Fruit fly (Drosophila melanogaster) whole organism, prepupa: ENCODE measurements around the gene CG12010.
A peak's percentile ranks its signal among the peaks of the same experiment; 100 is the strongest.

Experiments
- CG10631 ChIP-seq: fragments of 200-800 bp; sonication (Bioruptor generic); optimal IDR thresholded peaks from 2 replicates; lab custom pipeline; 2016; ENCODE audit warnings: missing biosample characterization, missing genetic modification characterization
- CG11294 ChIP-seq: fragments of 200-800 bp; sonication (Bioruptor generic); IDR thresholded peaks from 2 replicates; pipeline ENCODE4 v1.3.6; 2022; ENCODE audit warnings: missing biosample characterization, missing genetic modification characterization
- CG11762 ChIP-seq: fragments of 200-800 bp; sonication (Bioruptor generic); optimal IDR thresholded peaks from 3 replicates; lab custom pipeline; 2016; ENCODE audit warnings: missing biosample characterization, missing genetic modification characterization; ENCODE audit not compliant: insufficient read depth
- CG11902 ChIP-seq: fragments of 200-800 bp; sonication (Bioruptor generic); optimal IDR thresholded peaks from 3 replicates; lab custom pipeline; 2016; ENCODE audit warnings: missing biosample characterization, missing genetic modification characterization
- CG15336 ChIP-seq: fragments of 200-800 bp; sonication (Bioruptor generic); IDR thresholded peaks from 2 replicates; pipeline ENCODE4 v1.3.6; 2022; ENCODE audit warnings: missing biosample characterization, missing genetic modification characterization
- CG1621 ChIP-seq: fragments of 200-800 bp; sonication (Bioruptor generic); optimal IDR thresholded peaks from 3 replicates; lab custom pipeline; 2018; ENCODE audit warnings: missing biosample characterization, mild to moderate bottlenecking, missing genetic modification characterization
- CG16779 ChIP-seq: fragments of 200-800 bp; sonication (Bioruptor generic); optimal IDR thresholded peaks from 3 replicates; lab custom pipeline; 2017; ENCODE audit warnings: missing biosample characterization, mild to moderate bottlenecking, missing genetic modification characterization
- CG34406 ChIP-seq: fragments of 200-800 bp; sonication (Bioruptor generic); optimal IDR thresholded peaks from 3 replicates; lab custom pipeline; 2016; ENCODE audit warnings: missing biosample characterization, missing genetic modification characterization
- CG3919 ChIP-seq: fragments of 200-800 bp; sonication (Bioruptor generic); optimal IDR thresholded peaks from 3 replicates; lab custom pipeline; 2016; ENCODE audit warnings: missing biosample characterization, missing genetic modification characterization
- CG4318 ChIP-seq: fragments of 200-800 bp; sonication (Bioruptor generic); optimal IDR thresholded peaks from 3 replicates; lab custom pipeline; 2017; ENCODE audit warnings: missing biosample characterization, mild to moderate bottlenecking, missing genetic modification characterization
- CG6163 ChIP-seq: fragments of 200-800 bp; sonication (Bioruptor generic); IDR thresholded peaks from 3 replicates; pipeline ENCODE4 v1.3.6; 2022; ENCODE audit warnings: missing biosample characterization, missing genetic modification characterization
- CG6276 ChIP-seq: fragments of 200-800 bp; sonication (Bioruptor generic); optimal IDR thresholded peaks from 2 replicates; lab custom pipeline; 2017; ENCODE audit warnings: missing biosample characterization, mild to moderate bottlenecking, missing genetic modification characterization
- CG6792 ChIP-seq: fragments of 200-800 bp; sonication (Bioruptor generic); optimal IDR thresholded peaks from 3 replicates; lab custom pipeline; 2016; ENCODE audit warnings: missing biosample characterization, missing genetic modification characterization
- CG6854 ChIP-seq: fragments of 200-800 bp; sonication (Bioruptor generic); optimal IDR thresholded peaks from 2 replicates; lab custom pipeline; 2017; ENCODE audit warnings: missing biosample characterization, mild to moderate bottlenecking, missing genetic modification characterization
- CG7368 ChIP-seq: fragments of 200-800 bp; sonication (Bioruptor generic); optimal IDR thresholded peaks from 3 replicates; lab custom pipeline; 2016; ENCODE audit warnings: missing biosample characterization, missing genetic modification characterization
- CG8119 ChIP-seq: fragments of 200-800 bp; sonication (Bioruptor generic); IDR thresholded peaks from 3 replicates; pipeline ENCODE4 v1.3.6; 2022; ENCODE audit warnings: missing biosample characterization, missing genetic modification characterization
- CG8319 ChIP-seq: fragments of 200-800 bp; sonication (Bioruptor generic); optimal IDR thresholded peaks from 3 replicates; lab custom pipeline; 2016; ENCODE audit warnings: missing biosample characterization, missing genetic modification characterization
- CG8632 ChIP-seq: fragments of 200-800 bp; sonication (Bioruptor generic); optimal IDR thresholded peaks from 3 replicates; lab custom pipeline; 2016; ENCODE audit warnings: missing biosample characterization, missing genetic modification characterization
- Eip78C ChIP-seq: fragments of 200-800 bp; sonication (Bioruptor generic); peaks from one replicate; lab custom pipeline; 2016; ENCODE audit warnings: missing biosample characterization, missing genetic modification characterization
- Eip93F ChIP-seq: fragments of 200-800 bp; sonication (Bioruptor generic); optimal IDR thresholded peaks from 2 replicates; lab custom pipeline; 2016; ENCODE audit warnings: missing biosample characterization, mild to moderate bottlenecking, missing genetic modification characterization
- Ets21C ChIP-seq: fragments of 200-800 bp; sonication (Bioruptor generic); optimal IDR thresholded peaks from 3 replicates; lab custom pipeline; 2016; ENCODE audit warnings: missing biosample characterization, missing genetic modification characterization
- Ets96B ChIP-seq: fragments of 200-800 bp; optimal IDR thresholded peaks from 2 replicates; lab custom pipeline; 2019; ENCODE audit warnings: missing biosample characterization, mild to moderate bottlenecking, missing genetic modification characterization, moderate library complexity
- Gug ChIP-seq: fragments of 200-800 bp; sonication (Bioruptor generic); IDR thresholded peaks from 2 replicates; pipeline ENCODE4 v1.3.6; 2022; ENCODE audit warnings: missing biosample characterization, missing genetic modification characterization
- Hr38 ChIP-seq: sonication (Bioruptor generic); optimal IDR thresholded peaks from 2 replicates; lab custom pipeline; 2016; ENCODE audit warnings: missing biosample characterization, missing genetic modification characterization
- Hr39 ChIP-seq: fragments of 200-800 bp; sonication (Bioruptor generic); optimal IDR thresholded peaks from 2 replicates; lab custom pipeline; 2016; ENCODE audit warnings: missing biosample characterization, missing genetic modification characterization
- Lpt ChIP-seq: fragments of 200-800 bp; sonication (Bioruptor generic); optimal IDR thresholded peaks from 3 replicates; lab custom pipeline; 2016; ENCODE audit warnings: missing biosample characterization, missing genetic modification characterization
- Met ChIP-seq: fragments of 200-800 bp; sonication (Bioruptor generic); optimal IDR thresholded peaks from 3 replicates; lab custom pipeline; 2016; ENCODE audit warnings: missing biosample characterization, missing genetic modification characterization
- OdsH ChIP-seq: fragments of 200-800 bp; sonication (Bioruptor generic); optimal IDR thresholded peaks from 3 replicates; lab custom pipeline; 2016; ENCODE audit warnings: missing biosample characterization, missing genetic modification characterization
- Sox102F ChIP-seq: fragments of 200-800 bp; sonication (Bioruptor generic); optimal IDR thresholded peaks from 2 replicates; lab custom pipeline; 2016; ENCODE audit warnings: missing biosample characterization, mild to moderate bottlenecking, missing genetic modification characterization
- Sox14 ChIP-seq: fragments of 200-800 bp; sonication (Bioruptor generic); optimal IDR thresholded peaks from 3 replicates; lab custom pipeline; 2016; ENCODE audit warnings: missing biosample characterization, missing genetic modification characterization
- achi ChIP-seq: fragments of 200-800 bp; sonication (Bioruptor generic); optimal IDR thresholded peaks from 3 replicates; lab custom pipeline; 2016; ENCODE audit warnings: missing biosample characterization, missing genetic modification characterization
- acj6 ChIP-seq: fragments of 200-800 bp; sonication (Bioruptor generic); optimal IDR thresholded peaks from 3 replicates; lab custom pipeline; 2016; ENCODE audit warnings: missing biosample characterization, missing genetic modification characterization
- cyc ChIP-seq: fragments of 200-800 bp; sonication (Bioruptor generic); optimal IDR thresholded peaks from 3 replicates; lab custom pipeline; 2016; ENCODE audit warnings: missing biosample characterization, missing genetic modification characterization
- dsx ChIP-seq: fragments of 200-800 bp; optimal IDR thresholded peaks from 3 replicates; lab custom pipeline; 2019; ENCODE audit warnings: missing biosample characterization, mild to moderate bottlenecking, missing genetic modification characterization, moderate library complexity; ENCODE audit not compliant: poor library complexity, severe bottlenecking
- eg ChIP-seq: fragments of 200-800 bp; sonication (Bioruptor generic); IDR thresholded peaks from 3 replicates; pipeline ENCODE4 v1.3.6; 2022; ENCODE audit warnings: missing biosample characterization, missing genetic modification characterization
- esn ChIP-seq: fragments of 200-800 bp; sonication (Bioruptor generic); optimal IDR thresholded peaks from 2 replicates; lab custom pipeline; 2016; ENCODE audit warnings: missing biosample characterization, mild to moderate bottlenecking, missing genetic modification characterization, moderate library complexity
- fd59A ChIP-seq: fragments of 200-800 bp; sonication (Bioruptor generic); optimal IDR thresholded peaks from 2 replicates; lab custom pipeline; 2017; ENCODE audit warnings: missing biosample characterization, mild to moderate bottlenecking, missing genetic modification characterization, missing genetic modification reagents
- fd85E ChIP-seq: fragments of 200-800 bp; sonication (Bioruptor generic); optimal IDR thresholded peaks from 3 replicates; lab custom pipeline; 2016; ENCODE audit warnings: missing biosample characterization, missing genetic modification characterization
- fkh ChIP-seq: fragments of 200-800 bp; sonication (Bioruptor generic); optimal IDR thresholded peaks from 3 replicates; lab custom pipeline; 2017; ENCODE audit warnings: missing biosample characterization, mild to moderate bottlenecking, missing genetic modification characterization, moderate library complexity
- lz ChIP-seq: fragments of 200-800 bp; sonication (Bioruptor generic); optimal IDR thresholded peaks from 3 replicates; lab custom pipeline; 2016; ENCODE audit warnings: missing biosample characterization, missing genetic modification characterization
- net ChIP-seq: fragments of 200-800 bp; sonication (Bioruptor generic); optimal IDR thresholded peaks from 3 replicates; lab custom pipeline; 2016; ENCODE audit warnings: missing biosample characterization, missing genetic modification characterization
- salr ChIP-seq, 2 experiments: fragments of 200-800 bp; sonication (Bioruptor generic); optimal IDR thresholded peaks; 3 replicates each; lab custom pipeline; 2016 to 2018; ENCODE audit warnings: missing biosample characterization in 2 of 2, missing genetic modification characterization in 2 of 2, mild to moderate bottlenecking in 1 of 2
- spab ChIP-seq: fragments of 200-800 bp; sonication (Bioruptor generic); optimal IDR thresholded peaks from 2 replicates; lab custom pipeline; 2017; ENCODE audit warnings: missing biosample characterization, mild to moderate bottlenecking, missing genetic modification characterization, missing genetic modification reagents
- ss ChIP-seq, 2 experiments: fragments of 200-800 bp; sonication (Bioruptor generic); optimal IDR thresholded peaks; 2 replicates in 1 of 2; 3 replicates in 1 of 2; lab custom pipeline; 2017 to 2018; ENCODE audit warnings: mild to moderate bottlenecking in 2 of 2, missing biosample characterization in 2 of 2, missing genetic modification characterization in 2 of 2, moderate library complexity in 1 of 2
- topi ChIP-seq: fragments of 200-800 bp; sonication (Bioruptor generic); optimal IDR thresholded peaks from 3 replicates; lab custom pipeline; 2016; ENCODE audit warnings: missing biosample characterization, missing genetic modification characterization
- vri ChIP-seq: fragments of 200-800 bp; sonication (Bioruptor generic); optimal IDR thresholded peaks from 3 replicates; lab custom pipeline; 2016; ENCODE audit warnings: missing biosample characterization, mild to moderate bottlenecking, missing genetic modification characterization

CG12010 gene

dm6 chr3L:3342307-3342940 lies 31.7 kb upstream of the CG12010 start (continued):
- TF ChIP-seq CG11762 (GFP tag; lab: Kevin White, UChicago) = peak; percentile 53
- peak; percentile 77 for TF ChIP-seq CG6792 (GFP tag; lab: Kevin White, UChicago)
- peak; percentile 67 for TF ChIP-seq cyc
- TF ChIP-seq CG6163 = peak; percentile 60; the same call in 2 of the 3 replicates
- peak; percentile 44; the same call in 2 of the 3 replicates for TF ChIP-seq CG8119 (GFP tag; lab: Robert Waterston, UW)
- peak; percentile 82 for TF ChIP-seq esn
- peak; percentile 15 for TF ChIP-seq CG16779
- peak; percentile 50 for TF ChIP-seq achi
- TF ChIP-seq CG3919 (GFP tag; lab: Kevin White, UChicago) = peak; percentile 52
- TF ChIP-seq net (GFP tag; lab: Kevin White, UChicago) = peak; percentile 69
- TF ChIP-seq Eip78C (GFP tag; lab: Kevin White, UChicago) = peak; percentile 91
- TF ChIP-seq Gug (GFP tag; lab: Robert Waterston, UW) = peak; percentile 28; the same call in 1 of the 2 replicates
- TF ChIP-seq Hr38 (GFP tag; lab: Kevin White, UChicago) = no peak
- no peak for TF ChIP-seq eg (GFP tag; lab: Robert Waterston, UW)
- TF ChIP-seq Met (GFP tag; lab: Kevin White, UChicago) = peak; percentile 86
- TF ChIP-seq fd85E (GFP tag; lab: Kevin White, UChicago) = peak; percentile 24
- TF ChIP-seq Sox102F (GFP tag; lab: Kevin White, UChicago) = peak; percentile 86
- TF ChIP-seq CG8632 (GFP tag; lab: Kevin White, UChicago) = peak; percentile 71
- TF ChIP-seq fd59A = peak; percentile 46
- peak; percentile 36 for TF ChIP-seq CG7368 (GFP tag; lab: Kevin White, UChicago)
- TF ChIP-seq Hr39 (GFP tag; lab: Kevin White, UChicago) = peak; percentile 82
- TF ChIP-seq lz = peak; percentile 78

dm6 chr3L:3343260-3343659 lies 30.8 kb upstream of the CG12010 start:
- TF ChIP-seq CG11762 (GFP tag; lab: Kevin White, UChicago) = peak; percentile 54
- no peak for TF ChIP-seq Gug (GFP tag; lab: Robert Waterston, UW)
- peak; percentile 42 for TF ChIP-seq CG15336 (GFP tag; lab: Robert Waterston, UW)
- TF ChIP-seq fd85E (GFP tag; lab: Kevin White, UChicago) = no peak
- peak; percentile 81 for TF ChIP-seq CG8632 (GFP tag; lab: Kevin White, UChicago)
- peak; percentile 51 for TF ChIP-seq Eip93F (GFP tag; lab: Kevin White, UChicago)
- no peak for TF ChIP-seq CG1621 (tag; lab: Kevin White, UChicago)
- TF ChIP-seq topi = peak; percentile 86
- TF ChIP-seq CG6276 (GFP tag; lab: Kevin White, UChicago) = peak; percentile 7
- TF ChIP-seq CG10631 = peak; percentile 69
- TF ChIP-seq salr (GFP tag; optimal IDR thresholded peaks at IDR 0.05; lab: Kevin White, UChicago) = peak in 1 of 2 experiments; percentile 58
- peak; percentile 33 for TF ChIP-seq CG6854
- peak; percentile 55 for TF ChIP-seq CG8319
- TF ChIP-seq OdsH (GFP tag; lab: Kevin White, UChicago) = peak; percentile 75
- peak; percentile 80 for TF ChIP-seq achi
- peak; percentile 93 for TF ChIP-seq esn
- TF ChIP-seq CG6792 (GFP tag; lab: Kevin White, UChicago) = peak; percentile 83
- TF ChIP-seq lz = peak; percentile 82
- TF ChIP-seq ss (GFP tag; optimal IDR thresholded peaks at IDR 0.05; lab: Kevin White, UChicago) = peak; percentile 8 to 13
- TF ChIP-seq acj6 (GFP tag; lab: Kevin White, UChicago) = peak; percentile 82
- no peak for TF ChIP-seq Hr38 (GFP tag; lab: Kevin White, UChicago)
- peak; percentile 75 for TF ChIP-seq Hr39 (GFP tag; lab: Kevin White, UChicago)
- peak; percentile 90 for TF ChIP-seq Met (GFP tag; lab: Kevin White, UChicago)
- no peak for TF ChIP-seq Lpt
- peak; percentile 85 for TF ChIP-seq CG34406 (GFP tag; lab: Kevin White, UChicago)
- peak; percentile 63 for TF ChIP-seq net (GFP tag; lab: Kevin White, UChicago)
- TF ChIP-seq CG16779 = no peak
- TF ChIP-seq CG4318 = peak; percentile 7
- no peak for TF ChIP-seq eg (GFP tag; lab: Robert Waterston, UW)
- peak; percentile 55 for TF ChIP-seq vri (GFP tag; lab: Kevin White, UChicago)
- peak; percentile 66 for TF ChIP-seq Sox14 (GFP tag; lab: Kevin White, UChicago)
- TF ChIP-seq spab (GFP tag; lab: Kevin White, UChicago) = no peak
- TF ChIP-seq cyc = peak; percentile 74
- TF ChIP-seq fkh = no peak
- peak; percentile 62 for TF ChIP-seq Ets21C (GFP tag; lab: Kevin White, UChicago)
- TF ChIP-seq Ets96B (tag; lab: Kevin White, UChicago) = peak; percentile 6
- peak; percentile 54 for TF ChIP-seq CG11902
- TF ChIP-seq fd59A = no peak
- TF ChIP-seq Eip78C (GFP tag; lab: Kevin White, UChicago) = peak; percentile 91
- TF ChIP-seq dsx = peak; percentile 17
- TF ChIP-seq CG11294 (GFP tag; lab: Robert Waterston, UW) = no peak
- TF ChIP-seq Sox102F (GFP tag; lab: Kevin White, UChicago) = peak; percentile 70
